Worm (Caenorhabditis elegans): ENCODE data around the gene cec-5.

The cec-5 gene

ce11 chrIV:7612523-7612922, 32.6 kb upstream of the cec-5 start:
- TF ChIP-seq fkh-10 (GFP tag; optimal IDR thresholded peaks at IDR 0.05) (peak; percentile 17), ceh-90 (tag; optimal IDR thresholded peaks at IDR 0.05) (no peak), isw-1 (GFP tag; IDR thresholded peaks at IDR 0.05) (no peak), lir-3 (tag; optimal IDR thresholded peaks at IDR 0.05; ENCODE audit: poor library complexity) (no peak), tbx-2 (tag; optimal IDR thresholded peaks at IDR 0.05) (peak; percentile 47), lsy-2 (tag; optimal IDR thresholded peaks at IDR 0.05) (no peak), vab-15 (tag; optimal IDR thresholded peaks at IDR 0.05) (no peak), nhr-28 (tag; optimal IDR thresholded peaks at IDR 0.05) (no peak), swsn-7 (tag; optimal IDR thresholded peaks at IDR 0.05) (peak; percentile 3), unc-86 (tag; optimal IDR thresholded peaks at IDR 0.05) (peak; percentile 12), nhr-237 (tag; optimal IDR thresholded peaks at IDR 0.05) (no peak), fkh-8 (tag; optimal IDR thresholded peaks at IDR 0.05) (no peak), mab-9 (GFP tag; IDR thresholded peaks at IDR 0.05) (no peak), blmp-1 (tag; optimal IDR thresholded peaks at IDR 0.05) (no peak), rnt-1 (tag; optimal IDR thresholded peaks at IDR 0.05) (no peak), jun-1 (tag; optimal IDR thresholded peaks at IDR 0.05) (no peak), ceh-8 (GFP tag; optimal IDR thresholded peaks at IDR 0.05) (peak; percentile 53), elt-2 (tag; optimal IDR thresholded peaks at IDR 0.05) (no peak), ceh-82 (tag; optimal IDR thresholded peaks at IDR 0.05) (no peak), nhr-77 (tag; optimal IDR thresholded peaks at IDR 0.05) (no peak), nhr-71 (tag; optimal IDR thresholded peaks at IDR 0.05) (peak; percentile 54), Y116A8C.19 (tag; optimal IDR thresholded peaks at IDR 0.05; ENCODE audit: borderline replicate concordance) (no peak), lin-14 (GFP tag; optimal IDR thresholded peaks at IDR 0.05) (peak; percentile 70), skn-1 (tag; optimal IDR thresholded peaks at IDR 0.05) (no peak), snu-23 (GFP tag; optimal IDR thresholded peaks at IDR 0.05) (no peak), C04F5.9 (tag; optimal IDR thresholded peaks at IDR 0.05) (no peak), ztf-11 (tag; optimal IDR thresholded peaks at IDR 0.05) (no peak), grh-1 (GFP tag; IDR thresholded peaks at IDR 0.05) (no peak), egl-13 (tag; optimal IDR thresholded peaks at IDR 0.05) (no peak), sptf-1 (tag; optimal IDR thresholded peaks at IDR 0.05) (no peak), efl-1 (optimal IDR thresholded peaks at IDR 0.05) (no peak), efl-1 (GFP tag; optimal IDR thresholded peaks at IDR 0.05 in 1 of 2) (peak in 1 of 2 experiments; percentile 3), lin-39 (tag; optimal IDR thresholded peaks at IDR 0.05) (no peak), nhr-47 (tag; optimal IDR thresholded peaks at IDR 0.05) (peak; percentile 54)

DNA sequence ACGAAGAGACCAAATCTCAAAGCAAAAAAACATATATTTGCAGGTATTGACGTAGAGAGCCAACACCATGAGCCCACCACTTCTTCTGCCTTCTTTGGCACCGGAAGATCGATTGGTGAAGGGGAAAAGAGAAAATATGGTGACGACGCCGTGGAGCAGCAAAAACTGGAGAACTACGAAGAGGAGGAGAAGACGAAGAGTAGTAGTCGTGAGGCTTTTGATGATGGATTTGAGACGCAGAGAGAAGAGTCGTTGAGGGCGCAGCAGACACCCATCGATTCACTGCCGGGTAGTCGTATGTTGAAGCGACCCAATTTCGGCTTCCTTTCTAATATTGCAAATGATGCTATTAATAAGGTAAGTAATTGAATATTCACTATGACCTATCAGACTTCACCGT, 31.5 kb upstream of the cec-5 start:
- peak in 1 of 3 experiments; percentile 49 for TF ChIP-seq ceh-82 (tag; optimal IDR thresholded peaks at IDR 0.05)
- peak; percentile 6 for TF ChIP-seq nhr-47 (tag; optimal IDR thresholded peaks at IDR 0.05)
- peak; percentile 29 for TF ChIP-seq egl-13 (tag; optimal IDR thresholded peaks at IDR 0.05)
- peak; percentile 60 for TF ChIP-seq lin-14 (GFP tag; optimal IDR thresholded peaks at IDR 0.05)
- TF ChIP-seq fkh-8 (tag; optimal IDR thresholded peaks at IDR 0.05): peak; percentile 44
- TF ChIP-seq vab-15 (tag; optimal IDR thresholded peaks at IDR 0.05): no peak
- no peak for TF ChIP-seq mef-2 (tag; optimal IDR thresholded peaks at IDR 0.05)

- no peak for TF ChIP-seq aly-2 (tag; optimal IDR thresholded peaks at IDR 0.05)
- TF ChIP-seq pag-3 (tag; optimal IDR thresholded peaks at IDR 0.05; ENCODE audit: borderline replicate concordance, insufficient read depth): no peak
- no peak for TF ChIP-seq ztf-11 (tag; optimal IDR thresholded peaks at IDR 0.05)
- no peak for TF ChIP-seq jun-1 (tag; optimal IDR thresholded peaks at IDR 0.05)
- no peak for TF ChIP-seq nhr-77 (tag; optimal IDR thresholded peaks at IDR 0.05)
- TF ChIP-seq nhr-47 (tag; optimal IDR thresholded peaks at IDR 0.05): no peak
- no peak for TF ChIP-seq rnt-1 (tag; optimal IDR thresholded peaks at IDR 0.05)
- TF ChIP-seq vab-15 (tag; optimal IDR thresholded peaks at IDR 0.05): no peak
- no peak for TF ChIP-seq ztf-4 (tag; optimal IDR thresholded peaks at IDR 0.05)
- TF ChIP-seq sup-37 (GFP tag; optimal IDR thresholded peaks at IDR 0.05): no peak
- no peak for TF ChIP-seq mdl-1 (tag; optimal IDR thresholded peaks at IDR 0.05)
- no peak for TF ChIP-seq nhr-20 (tag; optimal IDR thresholded peaks at IDR 0.05)
- TF ChIP-seq ceh-88 (GFP tag; IDR thresholded peaks at IDR 0.05): no peak
- TF ChIP-seq unc-30 (tag; optimal IDR thresholded peaks at IDR 0.05): no peak
- no peak for TF ChIP-seq nhr-12 (tag; optimal IDR thresholded peaks at IDR 0.05)
- no peak for TF ChIP-seq ceh-82 (tag; optimal IDR thresholded peaks at IDR 0.05)
- no peak for TF ChIP-seq lir-3 (tag; optimal IDR thresholded peaks at IDR 0.05; ENCODE audit: poor library complexity)
These were observed 28.2 kb upstream of the cec-5 start for ce11 chrIV:7608111-7608510.
